Worm (Caenorhabditis elegans) whole organism, midembryonic: ENCODE results near the gene R02D5.4.

Experiments used
- T22C8.4 ChIP-seq: fragments of 200-800 bp; sonication (Bioruptor generic); IDR thresholded peaks from 2 replicates; pipeline ENCODE4 v1.3.6; 2022; ENCODE audit warnings: missing genetic modification characterization, missing compliant biosample characterization
- cog-1 ChIP-seq: sonication (generic microtip); optimal IDR thresholded peaks from 2 replicates; lab custom pipeline; 2016; ENCODE audit warnings: missing genetic modification characterization, missing compliant biosample characterization
- flt-1 ChIP-seq: fragments of 200-800 bp; sonication (Bioruptor generic); IDR thresholded peaks from 2 replicates; pipeline ENCODE4 v1.3.6; 2022; ENCODE audit warnings: missing genetic modification characterization, missing compliant biosample characterization
- klf-2 ChIP-seq: fragments of 200-800 bp; sonication (Bioruptor generic); conservative IDR thresholded peaks from 2 replicates; pipeline ENCODE4 v1.3.6; 2022; ENCODE audit warnings: missing genetic modification reagents, missing genetic modification characterization, missing compliant biosample characterization
- med-1 ChIP-seq: sonication (generic microtip); optimal IDR thresholded peaks from 2 replicates; lab custom pipeline; 2017; ENCODE audit warnings: missing genetic modification characterization, mild to moderate bottlenecking, missing compliant biosample characterization, antibody characterized with exemption, missing genetic modification reagents; ENCODE audit not compliant: insufficient read depth
- ref-1 ChIP-seq: fragments of 200-800 bp; sonication (Bioruptor generic); conservative IDR thresholded peaks from 2 replicates; pipeline ENCODE4 v1.3.6; 2022; ENCODE audit warnings: missing genetic modification reagents, missing genetic modification characterization, missing compliant biosample characterization
- tab-1 ChIP-seq: fragments of 200-800 bp; sonication (Bioruptor generic); IDR thresholded peaks from 2 replicates; pipeline ENCODE4 v1.3.6; 2022; ENCODE audit warnings: missing genetic modification characterization, missing compliant biosample characterization
- ztf-23 ChIP-seq: fragments of 200-800 bp; sonication (Bioruptor generic); IDR thresholded peaks from 2 replicates; pipeline ENCODE4 v1.3.6; 2022; ENCODE audit warnings: missing genetic modification reagents, missing genetic modification characterization, missing compliant biosample characterization
- ztf-29 ChIP-seq: fragments of 200-800 bp; sonication (Bioruptor generic); IDR thresholded peaks from 2 replicates; pipeline ENCODE4 v1.3.6; 2022; ENCODE audit warnings: missing genetic modification reagents, missing genetic modification characterization, missing compliant biosample characterization

Gene R02D5.4

ce11 chrV:14501136-14501535 is 16.7 kb upstream of the R02D5.4 start, which contains the start of gene R02D5.24:
Gene R02D5.24 (plus strand): TSS chrV:14501340.
- TF ChIP-seq ref-1 (GFP tag; lab: Robert Waterston, UW) (no peak), flt-1 (GFP tag; lab: Robert Waterston, UW) (0 out of 2 replicates have a peak, but pooled peaks have one; percentile 15)

- no peak for TF ChIP-seq ref-1 (GFP tag; lab: Robert Waterston, UW)
- no peak for TF ChIP-seq med-1
- TF ChIP-seq ztf-29 (GFP tag; lab: Robert Waterston, UW), result no peak
- TF ChIP-seq klf-2, result no peak
- no peak for TF ChIP-seq tab-1 (GFP tag; lab: Robert Waterston, UW)
- TF ChIP-seq T22C8.4 (GFP tag; lab: Robert Waterston, UW), result no peak
Measured at ce11 chrV:14500554-14500953, 16.1 kb upstream of the R02D5.4 start.

ce11 chrV:14499074-14499864 is 14.8 kb upstream of the R02D5.4 start:
- TF ChIP-seq ztf-29 (GFP tag; lab: Robert Waterston, UW) (no peak), tab-1 (GFP tag; lab: Robert Waterston, UW) (no peak), med-1 (no peak), T22C8.4 (GFP tag; lab: Robert Waterston, UW) (no peak), ref-1 (GFP tag; lab: Robert Waterston, UW) (no peak), ztf-23 (GFP tag; lab: Robert Waterston, UW) (no peak), flt-1 (GFP tag; lab: Robert Waterston, UW) (no peak), cog-1 (tag; lab: Kevin White, UChicago) (no peak)

DNA sequence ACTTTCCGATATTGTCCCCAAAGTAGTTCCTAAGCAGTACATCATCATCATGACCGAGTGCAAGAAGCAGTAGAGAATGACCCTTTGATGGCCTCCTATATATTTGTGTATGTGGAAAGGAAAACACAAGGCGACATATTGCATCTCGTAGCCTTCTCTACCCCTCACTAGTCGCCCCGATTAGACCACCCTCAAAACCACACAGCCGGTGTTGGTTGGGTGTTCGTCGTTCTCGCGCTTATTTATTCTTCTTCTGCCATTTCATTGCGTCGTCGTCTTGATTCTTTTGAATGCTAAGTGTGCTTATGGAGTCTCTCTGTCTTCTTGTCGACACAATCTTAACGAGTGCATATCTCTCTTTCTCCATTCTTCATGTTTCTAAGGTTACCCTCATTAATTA is 13.7 kb upstream of the R02D5.4 start:
- TF ChIP-seq ztf-23 (GFP tag; lab: Robert Waterston, UW), result no peak
- no peak for TF ChIP-seq ztf-29 (GFP tag; lab: Robert Waterston, UW)
- TF ChIP-seq cog-1 (tag; lab: Kevin White, UChicago), result peak; percentile 34
- TF ChIP-seq flt-1 (GFP tag; lab: Robert Waterston, UW), result peak; percentile 61; the same call in 1 of the 2 replicates

DNA sequence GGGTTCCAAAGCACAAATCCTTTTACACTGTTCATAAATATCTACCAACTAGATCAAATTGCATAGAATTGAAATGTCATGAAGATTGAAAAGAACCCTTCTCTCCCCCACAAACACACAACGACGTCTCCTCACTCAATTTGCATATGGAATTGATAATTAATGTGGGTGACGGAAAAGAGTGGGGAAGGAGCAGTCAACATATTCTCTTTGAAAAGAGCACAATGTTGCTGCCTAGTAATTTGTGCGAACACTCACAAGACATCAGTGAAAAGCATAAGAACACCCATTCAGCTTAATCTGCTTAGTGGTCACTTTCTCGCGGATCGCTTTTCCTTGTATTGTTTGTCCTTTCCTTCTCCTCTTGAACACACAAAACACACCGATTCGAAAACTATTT is 12.0 kb upstream of the R02D5.4 start:
- no peak for TF ChIP-seq ztf-29 (GFP tag; lab: Robert Waterston, UW)
- TF ChIP-seq flt-1 (GFP tag; lab: Robert Waterston, UW), result no peak
- no peak for TF ChIP-seq ref-1 (GFP tag; lab: Robert Waterston, UW)
- TF ChIP-seq tab-1 (GFP tag; lab: Robert Waterston, UW), result no peak
- no peak for TF ChIP-seq cog-1 (tag; lab: Kevin White, UChicago)
- no peak for TF ChIP-seq T22C8.4 (GFP tag; lab: Robert Waterston, UW)
- no peak for TF ChIP-seq klf-2
- no peak for TF ChIP-seq med-1
- TF ChIP-seq ztf-23 (GFP tag; lab: Robert Waterston, UW), result no peak

DNA sequence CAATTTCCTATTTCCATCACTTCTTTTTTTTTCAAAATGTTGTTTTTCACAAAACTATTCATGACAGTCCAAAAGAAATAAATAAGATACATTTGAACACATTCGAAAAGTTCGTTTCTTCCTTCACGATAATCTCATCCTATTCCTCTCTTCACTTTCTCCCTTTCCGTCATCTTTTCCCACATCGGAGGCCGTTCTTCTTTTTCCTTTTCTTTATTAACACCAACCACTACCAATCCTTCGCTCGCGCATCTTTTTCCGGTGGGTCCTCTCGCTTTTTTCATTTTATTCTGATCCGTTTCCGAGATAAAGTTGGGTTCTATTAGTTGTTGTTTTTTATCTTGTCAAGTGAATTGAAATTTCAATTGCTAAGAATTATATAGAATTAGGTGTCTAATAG is 11.0 kb upstream of the R02D5.4 start:
- TF ChIP-seq med-1 (no peak), T22C8.4 (GFP tag; lab: Robert Waterston, UW) (no peak), ref-1 (GFP tag; lab: Robert Waterston, UW) (no peak), flt-1 (GFP tag; lab: Robert Waterston, UW) (no peak), cog-1 (tag; lab: Kevin White, UChicago) (no peak), ztf-29 (GFP tag; lab: Robert Waterston, UW) (no peak), tab-1 (GFP tag; lab: Robert Waterston, UW) (no peak), klf-2 (no peak), ztf-23 (GFP tag; lab: Robert Waterston, UW) (no peak)

DNA sequence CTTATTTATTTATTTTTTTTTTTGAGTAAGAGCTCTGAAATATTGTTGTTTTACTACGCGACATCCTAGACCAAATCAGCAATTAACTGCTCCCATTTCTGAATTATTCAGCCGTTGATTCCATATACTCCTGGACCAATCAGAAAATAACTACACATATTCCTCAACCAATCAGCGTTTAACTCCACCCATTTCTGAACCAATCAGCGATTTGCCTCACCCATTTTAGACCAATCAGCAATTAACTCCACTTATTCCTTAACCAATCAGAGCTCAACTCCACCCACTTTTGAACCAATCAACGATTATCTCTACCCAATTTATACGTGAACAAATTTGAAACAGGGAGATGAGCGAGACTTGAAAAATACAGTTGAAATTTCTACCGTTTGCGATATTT is 9.2 kb upstream of the R02D5.4 start:
- TF ChIP-seq tab-1 (GFP tag; lab: Robert Waterston, UW) (no peak), ref-1 (GFP tag; lab: Robert Waterston, UW) (no peak), klf-2 (no peak), med-1 (no peak), cog-1 (tag; lab: Kevin White, UChicago) (no peak), ztf-29 (GFP tag; lab: Robert Waterston, UW) (no peak), flt-1 (GFP tag; lab: Robert Waterston, UW) (no peak), T22C8.4 (GFP tag; lab: Robert Waterston, UW) (no peak), ztf-23 (GFP tag; lab: Robert Waterston, UW) (no peak)

- TF ChIP-seq tab-1 (GFP tag; lab: Robert Waterston, UW), result no peak
- TF ChIP-seq cog-1 (tag; lab: Kevin White, UChicago), result no peak
- TF ChIP-seq ztf-23 (GFP tag; lab: Robert Waterston, UW), result no peak
- TF ChIP-seq flt-1 (GFP tag; lab: Robert Waterston, UW), result no peak
- no peak for TF ChIP-seq med-1
- no peak for TF ChIP-seq T22C8.4 (GFP tag; lab: Robert Waterston, UW)
- no peak for TF ChIP-seq klf-2
- no peak for TF ChIP-seq ztf-29 (GFP tag; lab: Robert Waterston, UW)
- no peak for TF ChIP-seq ref-1 (GFP tag; lab: Robert Waterston, UW)
Measured at ce11 chrV:14491097-14491496, 6.6 kb upstream of the R02D5.4 start.

DNA sequence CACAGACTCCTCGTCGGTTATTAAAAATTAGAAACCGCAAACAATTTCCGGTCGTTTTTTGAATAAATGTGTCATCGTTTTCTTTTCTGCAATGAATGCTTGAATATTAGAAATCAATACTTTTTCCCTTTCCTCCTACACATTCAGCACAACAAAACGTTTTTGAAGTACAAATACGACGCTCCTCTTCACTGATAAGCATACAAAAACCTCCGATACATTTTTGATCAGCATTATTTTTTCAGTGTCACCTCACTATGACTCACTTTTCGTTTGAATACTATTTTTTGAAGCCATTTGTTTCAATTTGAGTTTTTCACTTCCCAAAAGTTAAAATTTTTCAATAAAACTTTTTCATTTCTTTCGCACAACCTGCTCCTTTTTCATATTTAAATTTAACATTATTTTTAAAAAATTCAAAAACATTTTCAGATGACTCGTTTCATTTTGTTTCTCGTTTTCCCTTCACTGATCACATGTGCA is 1.7 kb downstream of the R02D5.4 start, which contains the start of gene R02D5.3:
Gene R02D5.3, plus strand, starts transcription at position 433 of the 483 bp plus-strand sequence.
- TF ChIP-seq ztf-23 (GFP tag; lab: Robert Waterston, UW), result no peak
- no peak for TF ChIP-seq cog-1 (tag; lab: Kevin White, UChicago)
- no peak for TF ChIP-seq T22C8.4 (GFP tag; lab: Robert Waterston, UW)
- no peak for TF ChIP-seq med-1
- TF ChIP-seq flt-1 (GFP tag; lab: Robert Waterston, UW), result no peak
- no peak for TF ChIP-seq tab-1 (GFP tag; lab: Robert Waterston, UW)
- TF ChIP-seq klf-2, result no peak
- no peak for TF ChIP-seq ref-1 (GFP tag; lab: Robert Waterston, UW)
- TF ChIP-seq ztf-29 (GFP tag; lab: Robert Waterston, UW), result no peak
